Fruit fly (Drosophila melanogaster) whole organism, prepupa: ENCODE results near the gene CG42450.

Source experiments
- Blimp-1 ChIP-seq: fragments of 200-800 bp; sonication (Bioruptor generic); optimal IDR thresholded peaks from 3 replicates; lab custom pipeline; 2017; ENCODE audit warnings: missing biosample characterization, missing genetic modification characterization, mild to moderate bottlenecking, moderate library complexity, missing genetic modification reagents
- CG10631 ChIP-seq: fragments of 200-800 bp; sonication (Bioruptor generic); optimal IDR thresholded peaks from 2 replicates; lab custom pipeline; 2016; ENCODE audit warnings: missing biosample characterization, missing genetic modification characterization
- CG11294 ChIP-seq: fragments of 200-800 bp; sonication (Bioruptor generic); IDR thresholded peaks from 2 replicates; pipeline ENCODE4 v1.3.6; 2022; ENCODE audit warnings: missing biosample characterization, missing genetic modification characterization
- CG11762 ChIP-seq: fragments of 200-800 bp; sonication (Bioruptor generic); optimal IDR thresholded peaks from 3 replicates; lab custom pipeline; 2016; ENCODE audit warnings: missing biosample characterization, missing genetic modification characterization; ENCODE audit not compliant: insufficient read depth
- CG11902 ChIP-seq: fragments of 200-800 bp; sonication (Bioruptor generic); optimal IDR thresholded peaks from 3 replicates; lab custom pipeline; 2016; ENCODE audit warnings: missing biosample characterization, missing genetic modification characterization
- CG15336 ChIP-seq: fragments of 200-800 bp; sonication (Bioruptor generic); IDR thresholded peaks from 2 replicates; pipeline ENCODE4 v1.3.6; 2022; ENCODE audit warnings: missing biosample characterization, missing genetic modification characterization
- CG1621 ChIP-seq: fragments of 200-800 bp; sonication (Bioruptor generic); optimal IDR thresholded peaks from 3 replicates; lab custom pipeline; 2018; ENCODE audit warnings: missing biosample characterization, mild to moderate bottlenecking, missing genetic modification characterization
- CG16779 ChIP-seq: fragments of 200-800 bp; sonication (Bioruptor generic); optimal IDR thresholded peaks from 3 replicates; lab custom pipeline; 2017; ENCODE audit warnings: missing biosample characterization, mild to moderate bottlenecking, missing genetic modification characterization
- CG3032 ChIP-seq: fragments of 200-800 bp; optimal IDR thresholded peaks from 2 replicates; lab custom pipeline; 2019; ENCODE audit warnings: missing biosample characterization, mild to moderate bottlenecking, missing genetic modification characterization, moderate library complexity
- CG31627 ChIP-seq: fragments of 200-800 bp; sonication (Bioruptor generic); optimal IDR thresholded peaks from 3 replicates; lab custom pipeline; 2016; ENCODE audit warnings: missing biosample characterization, missing genetic modification characterization
- CG32006 ChIP-seq: fragments of 200-800 bp; sonication (Bioruptor generic); optimal IDR thresholded peaks from 3 replicates; lab custom pipeline; 2017; ENCODE audit warnings: missing biosample characterization, mild to moderate bottlenecking, missing genetic modification characterization
- CG3919 ChIP-seq: fragments of 200-800 bp; sonication (Bioruptor generic); optimal IDR thresholded peaks from 3 replicates; lab custom pipeline; 2016; ENCODE audit warnings: missing biosample characterization, missing genetic modification characterization
- CG4318 ChIP-seq: fragments of 200-800 bp; sonication (Bioruptor generic); optimal IDR thresholded peaks from 3 replicates; lab custom pipeline; 2017; ENCODE audit warnings: missing biosample characterization, mild to moderate bottlenecking, missing genetic modification characterization
- CG6163 ChIP-seq: fragments of 200-800 bp; sonication (Bioruptor generic); IDR thresholded peaks from 3 replicates; pipeline ENCODE4 v1.3.6; 2022; ENCODE audit warnings: missing biosample characterization, missing genetic modification characterization
- CG6276 ChIP-seq: fragments of 200-800 bp; sonication (Bioruptor generic); optimal IDR thresholded peaks from 2 replicates; lab custom pipeline; 2017; ENCODE audit warnings: missing biosample characterization, mild to moderate bottlenecking, missing genetic modification characterization
- CG6792 ChIP-seq: fragments of 200-800 bp; sonication (Bioruptor generic); optimal IDR thresholded peaks from 3 replicates; lab custom pipeline; 2016; ENCODE audit warnings: missing biosample characterization, missing genetic modification characterization
- CG6808 ChIP-seq: fragments of 200-800 bp; sonication (Bioruptor generic); optimal IDR thresholded peaks from 3 replicates; lab custom pipeline; 2017; ENCODE audit warnings: missing biosample characterization, missing genetic modification characterization, mild to moderate bottlenecking, moderate library complexity, missing genetic modification reagents
- CG6854 ChIP-seq: fragments of 200-800 bp; sonication (Bioruptor generic); optimal IDR thresholded peaks from 2 replicates; lab custom pipeline; 2017; ENCODE audit warnings: missing biosample characterization, mild to moderate bottlenecking, missing genetic modification characterization
- CG8119 ChIP-seq: fragments of 200-800 bp; sonication (Bioruptor generic); IDR thresholded peaks from 3 replicates; pipeline ENCODE4 v1.3.6; 2022; ENCODE audit warnings: missing biosample characterization, missing genetic modification characterization
- CG8319 ChIP-seq: fragments of 200-800 bp; sonication (Bioruptor generic); optimal IDR thresholded peaks from 3 replicates; lab custom pipeline; 2016; ENCODE audit warnings: missing biosample characterization, missing genetic modification characterization
- CG8632 ChIP-seq: fragments of 200-800 bp; sonication (Bioruptor generic); optimal IDR thresholded peaks from 3 replicates; lab custom pipeline; 2016; ENCODE audit warnings: missing biosample characterization, missing genetic modification characterization
- CG9139 ChIP-seq: fragments of 200-800 bp; sonication (Bioruptor generic); optimal IDR thresholded peaks from 3 replicates; lab custom pipeline; 2017; ENCODE audit warnings: missing biosample characterization, mild to moderate bottlenecking, missing genetic modification characterization
- Eip75B ChIP-seq: fragments of 200-800 bp; sonication (Bioruptor generic); optimal IDR thresholded peaks from 3 replicates; lab custom pipeline; 2016; ENCODE audit warnings: missing biosample characterization, missing genetic modification characterization
- Eip78C ChIP-seq: fragments of 200-800 bp; sonication (Bioruptor generic); peaks from one replicate; lab custom pipeline; 2016; ENCODE audit warnings: missing biosample characterization, missing genetic modification characterization
- Eip93F ChIP-seq: fragments of 200-800 bp; sonication (Bioruptor generic); optimal IDR thresholded peaks from 2 replicates; lab custom pipeline; 2016; ENCODE audit warnings: missing biosample characterization, mild to moderate bottlenecking, missing genetic modification characterization
- Ets96B ChIP-seq: fragments of 200-800 bp; optimal IDR thresholded peaks from 2 replicates; lab custom pipeline; 2019; ENCODE audit warnings: missing biosample characterization, mild to moderate bottlenecking, missing genetic modification characterization, moderate library complexity
- Hr38 ChIP-seq: sonication (Bioruptor generic); optimal IDR thresholded peaks from 2 replicates; lab custom pipeline; 2016; ENCODE audit warnings: missing biosample characterization, missing genetic modification characterization
- Hr39 ChIP-seq: fragments of 200-800 bp; sonication (Bioruptor generic); optimal IDR thresholded peaks from 2 replicates; lab custom pipeline; 2016; ENCODE audit warnings: missing biosample characterization, missing genetic modification characterization
- Hr4 ChIP-seq: fragments of 200-800 bp; sonication (Bioruptor generic); optimal IDR thresholded peaks from 3 replicates; lab custom pipeline; 2016; ENCODE audit warnings: missing biosample characterization, missing genetic modification characterization
- Lpt ChIP-seq: fragments of 200-800 bp; sonication (Bioruptor generic); optimal IDR thresholded peaks from 3 replicates; lab custom pipeline; 2016; ENCODE audit warnings: missing biosample characterization, missing genetic modification characterization
- OdsH ChIP-seq: fragments of 200-800 bp; sonication (Bioruptor generic); optimal IDR thresholded peaks from 3 replicates; lab custom pipeline; 2016; ENCODE audit warnings: missing biosample characterization, missing genetic modification characterization
- Smox ChIP-seq: fragments of 200-800 bp; sonication (Bioruptor generic); optimal IDR thresholded peaks from 3 replicates; lab custom pipeline; 2016; ENCODE audit warnings: missing biosample characterization, missing genetic modification characterization
- Sox102F ChIP-seq: fragments of 200-800 bp; sonication (Bioruptor generic); optimal IDR thresholded peaks from 2 replicates; lab custom pipeline; 2016; ENCODE audit warnings: missing biosample characterization, mild to moderate bottlenecking, missing genetic modification characterization
- Sox15 ChIP-seq: fragments of 200-800 bp; sonication (Bioruptor generic); optimal IDR thresholded peaks from 3 replicates; lab custom pipeline; 2016; ENCODE audit warnings: missing biosample characterization, missing genetic modification characterization
- acj6 ChIP-seq: fragments of 200-800 bp; sonication (Bioruptor generic); optimal IDR thresholded peaks from 3 replicates; lab custom pipeline; 2016; ENCODE audit warnings: missing biosample characterization, missing genetic modification characterization
- cyc ChIP-seq: fragments of 200-800 bp; sonication (Bioruptor generic); optimal IDR thresholded peaks from 3 replicates; lab custom pipeline; 2016; ENCODE audit warnings: missing biosample characterization, missing genetic modification characterization
- dsx ChIP-seq: fragments of 200-800 bp; optimal IDR thresholded peaks from 3 replicates; lab custom pipeline; 2019; ENCODE audit warnings: missing biosample characterization, mild to moderate bottlenecking, missing genetic modification characterization, moderate library complexity; ENCODE audit not compliant: poor library complexity, severe bottlenecking
- eg ChIP-seq: fragments of 200-800 bp; sonication (Bioruptor generic); IDR thresholded peaks from 3 replicates; pipeline ENCODE4 v1.3.6; 2022; ENCODE audit warnings: missing biosample characterization, missing genetic modification characterization
- esn ChIP-seq: fragments of 200-800 bp; sonication (Bioruptor generic); optimal IDR thresholded peaks from 2 replicates; lab custom pipeline; 2016; ENCODE audit warnings: missing biosample characterization, mild to moderate bottlenecking, missing genetic modification characterization, moderate library complexity
- fd59A ChIP-seq: fragments of 200-800 bp; sonication (Bioruptor generic); optimal IDR thresholded peaks from 2 replicates; lab custom pipeline; 2017; ENCODE audit warnings: missing biosample characterization, mild to moderate bottlenecking, missing genetic modification characterization, missing genetic modification reagents
- fd85E ChIP-seq: fragments of 200-800 bp; sonication (Bioruptor generic); optimal IDR thresholded peaks from 3 replicates; lab custom pipeline; 2016; ENCODE audit warnings: missing biosample characterization, missing genetic modification characterization
- fkh ChIP-seq: fragments of 200-800 bp; sonication (Bioruptor generic); optimal IDR thresholded peaks from 3 replicates; lab custom pipeline; 2017; ENCODE audit warnings: missing biosample characterization, mild to moderate bottlenecking, missing genetic modification characterization, moderate library complexity
- lz ChIP-seq: fragments of 200-800 bp; sonication (Bioruptor generic); optimal IDR thresholded peaks from 3 replicates; lab custom pipeline; 2016; ENCODE audit warnings: missing biosample characterization, missing genetic modification characterization
- net ChIP-seq: fragments of 200-800 bp; sonication (Bioruptor generic); optimal IDR thresholded peaks from 3 replicates; lab custom pipeline; 2016; ENCODE audit warnings: missing biosample characterization, missing genetic modification characterization
- pdm3 ChIP-seq: fragments of 200-800 bp; sonication (Bioruptor generic); optimal IDR thresholded peaks from 3 replicates; lab custom pipeline; 2016; ENCODE audit warnings: missing biosample characterization, missing genetic modification characterization
- spab ChIP-seq: fragments of 200-800 bp; sonication (Bioruptor generic); optimal IDR thresholded peaks from 2 replicates; lab custom pipeline; 2017; ENCODE audit warnings: missing biosample characterization, mild to moderate bottlenecking, missing genetic modification characterization, missing genetic modification reagents
- ss ChIP-seq, 2 experiments: fragments of 200-800 bp; sonication (Bioruptor generic); optimal IDR thresholded peaks; 2 replicates in 1 of 2; 3 replicates in 1 of 2; lab custom pipeline; 2017 to 2018; ENCODE audit warnings: mild to moderate bottlenecking in 2 of 2, missing biosample characterization in 2 of 2, missing genetic modification characterization in 2 of 2, moderate library complexity in 1 of 2
- svp ChIP-seq: fragments of 200-800 bp; sonication (Bioruptor generic); peaks from one replicate; lab custom pipeline; 2016; ENCODE audit warnings: missing biosample characterization, missing genetic modification characterization
- topi ChIP-seq: fragments of 200-800 bp; sonication (Bioruptor generic); optimal IDR thresholded peaks from 3 replicates; lab custom pipeline; 2016; ENCODE audit warnings: missing biosample characterization, missing genetic modification characterization
- vri ChIP-seq: fragments of 200-800 bp; sonication (Bioruptor generic); optimal IDR thresholded peaks from 3 replicates; lab custom pipeline; 2016; ENCODE audit warnings: missing biosample characterization, mild to moderate bottlenecking, missing genetic modification characterization

Gene CG42450

DNA sequence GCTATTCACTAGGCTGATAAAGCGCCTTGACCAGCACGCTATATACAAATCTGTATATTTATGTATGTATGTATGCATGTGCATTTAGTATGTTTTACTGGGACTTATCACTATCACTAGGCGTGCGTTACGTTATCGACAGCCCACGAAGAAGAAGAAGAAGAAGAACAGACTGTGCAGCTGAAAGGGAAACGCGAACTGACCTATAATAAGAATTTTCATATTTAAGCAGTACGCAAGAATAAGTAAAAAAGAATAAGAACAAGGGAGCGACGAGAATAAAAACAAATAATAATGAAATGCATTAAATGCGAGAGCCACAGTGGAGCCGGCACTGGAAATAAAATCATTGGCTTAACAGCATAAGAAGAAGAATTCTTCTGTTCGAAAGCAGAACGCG, 23.2 kb downstream of the CG42450 start (continued):
- TF ChIP-seq Hr38 (GFP tag; lab: Kevin White, UChicago): no peak
- TF ChIP-seq Eip93F (GFP tag; lab: Kevin White, UChicago): no peak
- TF ChIP-seq CG8632: no peak
- TF ChIP-seq Hr39 (GFP tag; lab: Kevin White, UChicago): no peak
- TF ChIP-seq Blimp-1 (GFP tag; lab: Kevin White, UChicago): no peak
- TF ChIP-seq CG6792 (GFP tag; lab: Kevin White, UChicago): no peak
- no peak for TF ChIP-seq fkh
- no peak for TF ChIP-seq cyc
- TF ChIP-seq Smox (GFP tag; lab: Kevin White, UChicago): no peak
- no peak for TF ChIP-seq Sox102F
- no peak for TF ChIP-seq pdm3 (GFP tag; lab: Kevin White, UChicago)

DNA sequence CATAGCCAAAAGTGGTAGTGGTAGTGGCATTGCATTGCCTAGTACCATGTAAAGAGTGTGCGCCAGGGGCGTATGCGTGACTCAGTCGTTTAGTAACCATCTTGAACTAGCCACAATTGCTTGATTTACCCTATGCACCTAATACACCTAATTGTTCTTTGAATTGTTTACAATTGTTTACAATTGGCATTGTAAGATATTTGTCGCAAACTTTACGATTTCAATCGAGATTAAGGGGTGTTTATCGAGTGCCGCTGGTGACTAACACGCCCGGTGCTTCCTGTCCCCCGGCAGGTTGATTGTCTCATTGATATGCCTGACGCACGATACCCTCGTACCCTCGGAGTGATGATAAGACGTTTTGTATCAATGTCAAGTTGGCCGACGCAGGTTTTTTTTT, 23.9 kb downstream of the CG42450 start:
- TF ChIP-seq CG3032 (tag; lab: Kevin White, UChicago): peak; percentile 36
- TF ChIP-seq spab: no peak
- no peak for TF ChIP-seq CG1621 (tag; lab: Kevin White, UChicago)
- no peak for TF ChIP-seq topi
- TF ChIP-seq Blimp-1 (GFP tag; lab: Kevin White, UChicago): no peak
- TF ChIP-seq acj6 (GFP tag; lab: Kevin White, UChicago): peak; percentile 12
- no peak for TF ChIP-seq Lpt (GFP tag; lab: Kevin White, UChicago)
- no peak for TF ChIP-seq CG15336
- no peak for TF ChIP-seq Sox102F
- TF ChIP-seq Eip75B: peak; percentile 23
- TF ChIP-seq vri (GFP tag; lab: Kevin White, UChicago): no peak
- no peak for TF ChIP-seq CG8632
- no peak for TF ChIP-seq CG16779
- no peak for TF ChIP-seq esn (GFP tag; lab: Kevin White, UChicago)
- TF ChIP-seq CG4318 (GFP tag; lab: Kevin White, UChicago): no peak
- peak; percentile 17 for TF ChIP-seq Hr39 (GFP tag; lab: Kevin White, UChicago)
- TF ChIP-seq Smox (GFP tag; lab: Kevin White, UChicago): no peak
- peak; percentile 3 for TF ChIP-seq dsx (GFP tag; lab: Kevin White, UChicago)
- no peak for TF ChIP-seq CG9139 (GFP tag; lab: Kevin White, UChicago)
- TF ChIP-seq CG11294 (GFP tag; lab: Robert Waterston, UW): no peak
- no peak for TF ChIP-seq CG6808 (GFP tag; lab: Kevin White, UChicago)
- TF ChIP-seq CG3919: no peak
- peak; percentile 45; the same call in 2 of the 3 replicates for TF ChIP-seq CG8119 (GFP tag; lab: Robert Waterston, UW)
- peak; percentile 9 for TF ChIP-seq lz (GFP tag; lab: Kevin White, UChicago)
- no peak for TF ChIP-seq Ets96B (tag; lab: Kevin White, UChicago)
- TF ChIP-seq CG10631 (GFP tag; lab: Kevin White, UChicago): peak; percentile 9
- TF ChIP-seq CG6276 (GFP tag; lab: Kevin White, UChicago): no peak
- TF ChIP-seq fd59A: peak; percentile 7
- TF ChIP-seq svp (GFP tag; lab: Kevin White, UChicago): peak; percentile 77
- no peak for TF ChIP-seq ss (GFP tag; optimal IDR thresholded peaks at IDR 0.05; lab: Kevin White, UChicago)
- no peak for TF ChIP-seq CG6854
- peak; percentile 48; the same call in 1 of the 3 replicates for TF ChIP-seq eg (GFP tag; lab: Robert Waterston, UW)
- TF ChIP-seq CG6163: no peak
- TF ChIP-seq CG32006 (GFP tag; lab: Kevin White, UChicago): peak; percentile 48
- TF ChIP-seq pdm3 (GFP tag; lab: Kevin White, UChicago): peak; percentile 40
- peak; percentile 77 for TF ChIP-seq Eip78C (GFP tag; lab: Kevin White, UChicago)
- TF ChIP-seq Hr4 (GFP tag; lab: Kevin White, UChicago): peak; percentile 34
- TF ChIP-seq CG31627 (GFP tag; lab: Kevin White, UChicago): no peak
- TF ChIP-seq CG11762: no peak
- TF ChIP-seq fd85E: no peak
- no peak for TF ChIP-seq CG11902 (GFP tag; lab: Kevin White, UChicago)
- TF ChIP-seq Hr38 (GFP tag; lab: Kevin White, UChicago): no peak
- TF ChIP-seq OdsH (GFP tag; lab: Kevin White, UChicago): peak; percentile 22
- no peak for TF ChIP-seq net
- no peak for TF ChIP-seq CG8319 (GFP tag; lab: Kevin White, UChicago)
- no peak for TF ChIP-seq Sox15
- TF ChIP-seq Eip93F (GFP tag; lab: Kevin White, UChicago): no peak
